Worm (Caenorhabditis elegans): ENCODE data around the gene Y38H6A.1.

ce11 chrV:20351195-20351594 is 25.7 kb downstream of the Y38H6A.1 start, which contains the start of gene K02E2.1:
- TF ChIP-seq nhr-12 (tag; optimal IDR thresholded peaks at IDR 0.05) = no peak
- TF ChIP-seq elt-3 (tag; optimal IDR thresholded peaks at IDR 0.05) = no peak
- no peak for TF ChIP-seq unc-62 (GFP tag; optimal IDR thresholded peaks at IDR 0.05)
- TF ChIP-seq pha-4 (tag; optimal IDR thresholded peaks at IDR 0.05) = no peak
- TF ChIP-seq elt-1 (tag; optimal IDR thresholded peaks at IDR 0.05; ENCODE audit: borderline replicate concordance, insufficient read depth) = no peak
- TF ChIP-seq sem-2 (GFP tag; optimal IDR thresholded peaks at IDR 0.05) = no peak
- TF ChIP-seq unc-39 (tag; optimal IDR thresholded peaks at IDR 0.05) = no peak
- TF ChIP-seq mep-1 (tag; optimal IDR thresholded peaks at IDR 0.05) = no peak
- no peak for TF ChIP-seq drap-1 (GFP tag; optimal IDR thresholded peaks at IDR 0.05)
